Worm (Caenorhabditis elegans) whole organism, L3 larva: ENCODE data around the gene ruvb-1.

ENCODE experiments used
- ama-1 ChIP-seq: fragments of 150-350 bp; optimal IDR thresholded peaks from 2 replicates; lab custom pipeline; 2018
- egl-27 ChIP-seq: sonication (generic microtip); optimal IDR thresholded peaks from 4 replicates; lab custom pipeline; 2017; ENCODE audit warnings: missing biosample characterization, missing genetic modification reagents, missing genetic modification characterization
- elt-3 ChIP-seq, 3 experiments: fragments of 150-350 bp in 1 of 3; sonication (generic microtip) in 2 of 3; optimal IDR thresholded peaks; 2 replicates in 2 of 3; 4 replicates in 1 of 3; lab custom pipeline; 2014 to 2017; ENCODE audit warnings: missing biosample characterization in 3 of 3, missing genetic modification characterization in 3 of 3
- mdl-1 ChIP-seq: fragments of 150-350 bp; optimal IDR thresholded peaks from 2 replicates; lab custom pipeline; 2014; ENCODE audit warnings: missing biosample characterization, missing genetic modification characterization
- nhr-25 ChIP-seq: sonication (generic microtip); optimal IDR thresholded peaks from 2 replicates; lab custom pipeline; 2017; ENCODE audit warnings: missing biosample characterization, missing genetic modification characterization
- nhr-77 ChIP-seq: fragments of 150-350 bp; optimal IDR thresholded peaks from 2 replicates; lab custom pipeline; 2014; ENCODE audit warnings: missing biosample characterization, missing genetic modification characterization
- unc-62 ChIP-seq: fragments of 150-350 bp; sonication (generic microtip); optimal IDR thresholded peaks from 4 replicates; lab custom pipeline; 2014; ENCODE audit warnings: missing biosample characterization, missing genetic modification reagents, missing genetic modification characterization

- TF ChIP-seq mdl-1 (tag; lab: Kevin White, UChicago) (no peak), nhr-77 (no peak), nhr-25 (no peak), egl-27 (tag; lab: Kevin White, UChicago) (no peak), ama-1 (lab: Kevin White, UChicago) (no peak), elt-3 (tag; optimal IDR thresholded peaks at IDR 0.05; lab: Kevin White, UChicago) (no peak), unc-62 (GFP tag; lab: Kevin White, UChicago) (no peak)
Observed at ce11 chrV:10018291-10018690, 37.7 kb upstream of the ruvb-1 start.
